Worm (Caenorhabditis elegans) whole organism, early embryonic: ENCODE measurements around the gene nspd-3.
A peak's percentile ranks its signal among the peaks of the same experiment; 100 is the strongest.

ENCODE experiments used
- F13C5.2 ChIP-seq: sonication (generic microtip); optimal IDR thresholded peaks from 2 replicates; lab custom pipeline; 2017; ENCODE audit warnings: mild to moderate bottlenecking, missing genetic modification characterization, inconsistent platforms, missing compliant biosample characterization
- ama-1 ChIP-seq: fragments of 150-350 bp; optimal IDR thresholded peaks from 2 replicates; lab custom pipeline; 2014
- ceh-13 ChIP-seq: fragments of 200-800 bp; sonication (Bioruptor generic); optimal IDR thresholded peaks from 2 replicates; lab custom pipeline; 2018; ENCODE audit warnings: mild to moderate bottlenecking, missing genetic modification characterization, missing compliant biosample characterization
- ceh-36 ChIP-seq: sonication (generic microtip); optimal IDR thresholded peaks from 2 replicates; lab custom pipeline; 2016; ENCODE audit warnings: missing genetic modification characterization, inconsistent platforms, missing compliant biosample characterization
- ets-7 ChIP-seq: sonication (generic microtip); optimal IDR thresholded peaks from 2 replicates; lab custom pipeline; 2016; ENCODE audit warnings: missing genotype, missing genetic modification characterization, missing compliant biosample characterization
- flt-1 ChIP-seq: fragments of 200-800 bp; sonication (Bioruptor generic); IDR thresholded peaks from 2 replicates; pipeline ENCODE4 v1.3.6; 2022; ENCODE audit warnings: missing genetic modification characterization, missing compliant biosample characterization
- scrt-1 ChIP-seq: fragments of 200-800 bp; sonication (Bioruptor generic); IDR thresholded peaks from 2 replicates; pipeline ENCODE4 v1.3.6; 2022; ENCODE audit warnings: missing genetic modification characterization, missing compliant biosample characterization
- tbx-11 ChIP-seq: fragments of 200-800 bp; sonication (Bioruptor generic); IDR thresholded peaks from 2 replicates; pipeline ENCODE4 v1.3.6; 2022; ENCODE audit warnings: missing genetic modification characterization, missing compliant biosample characterization
- tbx-37 ChIP-seq: fragments of 200-800 bp; sonication (Bioruptor generic); conservative IDR thresholded peaks from 2 replicates; pipeline ENCODE4 v1.3.6; 2022; ENCODE audit warnings: missing genetic modification reagents, missing genetic modification characterization, missing compliant biosample characterization
- tra-4 ChIP-seq: sonication (generic microtip); optimal IDR thresholded peaks from 2 replicates; lab custom pipeline; 2017; ENCODE audit warnings: missing genetic modification characterization, missing compliant biosample characterization

- TF ChIP-seq tbx-11 (GFP tag; lab: Robert Waterston, UW) (no peak), scrt-1 (GFP tag; lab: Robert Waterston, UW) (no peak), ceh-36 (peak; percentile 25), flt-1 (GFP tag; lab: Robert Waterston, UW) (no peak), ama-1 (no peak), F13C5.2 (tag; lab: Kevin White, UChicago) (no peak), tbx-37 (GFP tag; lab: Robert Waterston, UW) (no peak), tra-4 (no peak), ets-7 (no peak), ceh-13 (GFP tag; lab: Kevin White, UChicago) (no peak)
Measured at ce11 chrIV:5136523-5136922, 26.3 kb downstream of the nspd-3 start.
